Fruit fly (Drosophila melanogaster): ENCODE results near the gene CG16965.
"Not testable (repeated sequence)": the region's sequence is repeated elsewhere in the genome, so short reads cannot be mapped to it uniquely, and the experiment has no call there.

Gene CG16965

dm6 chr2L:11965610-11966594 is 15.5 kb upstream of the CG16965 start:
- no peak for TF ChIP-seq CTCF (optimal IDR thresholded peaks at IDR 0.05)
- no peak for TF ChIP-seq CG8478 (optimal IDR thresholded peaks at IDR 0.05)

dm6 chr2L:11968581-11969272 is 12.7 kb upstream of the CG16965 start:
- TF ChIP-seq CTCF (optimal IDR thresholded peaks at IDR 0.05): no peak
- no peak for TF ChIP-seq CG8478 (optimal IDR thresholded peaks at IDR 0.05)

dm6 chr2L:11969424-11969823 is 12.0 kb upstream of the CG16965 start:
- no peak for TF ChIP-seq CG8478 (optimal IDR thresholded peaks at IDR 0.05)
- TF ChIP-seq CTCF (optimal IDR thresholded peaks at IDR 0.05): no peak

dm6 chr2L:11970343-11970742 is 11.0 kb upstream of the CG16965 start:
- TF ChIP-seq CG8478 (optimal IDR thresholded peaks at IDR 0.05): no peak

- TF ChIP-seq CG8478 (optimal IDR thresholded peaks at IDR 0.05) (no peak), CTCF (optimal IDR thresholded peaks at IDR 0.05) (no peak)
Observed at dm6 chr2L:11970853-11971397, 10.5 kb upstream of the CG16965 start.

dm6 chr2L:11973145-11973738 is 8.1 kb upstream of the CG16965 start:
- TF ChIP-seq CTCF (optimal IDR thresholded peaks at IDR 0.05) (no peak), CG8478 (optimal IDR thresholded peaks at IDR 0.05) (no peak)

- TF ChIP-seq CTCF (optimal IDR thresholded peaks at IDR 0.05) (no peak), CG8478 (optimal IDR thresholded peaks at IDR 0.05) (no peak)
Observed at dm6 chr2L:11976955-11977354, 4.4 kb upstream of the CG16965 start.

dm6 chr2L:11977721-11978120 is 3.7 kb upstream of the CG16965 start:
- TF ChIP-seq CG8478 (optimal IDR thresholded peaks at IDR 0.05) (no peak), CTCF (optimal IDR thresholded peaks at IDR 0.05) (no peak)

- TF ChIP-seq CG8478 (optimal IDR thresholded peaks at IDR 0.05) (no peak), CTCF (optimal IDR thresholded peaks at IDR 0.05) (no peak)
Observed at dm6 chr2L:11980075-11980474, 1.3 kb upstream of the CG16965 start.

dm6 chr2L:11987945-11988344 is 6.6 kb downstream of the CG16965 start, which contains the start of the genes CG6686 and CG34163:
Gene CG6686, minus strand, starts transcription at chr2L:11988039.
Gene CG34163, plus strand, starts transcription at chr2L:11988270.
- TF ChIP-seq CG8478 (optimal IDR thresholded peaks at IDR 0.05) (no peak), CTCF (optimal IDR thresholded peaks at IDR 0.05) (no peak)

dm6 chr2L:11989210-11989609 is 7.8 kb downstream of the CG16965 start:
- TF ChIP-seq CG8478 (optimal IDR thresholded peaks at IDR 0.05): no peak
- no peak for TF ChIP-seq CTCF (optimal IDR thresholded peaks at IDR 0.05)

- TF ChIP-seq CG8478 (optimal IDR thresholded peaks at IDR 0.05) (no peak), CTCF (optimal IDR thresholded peaks at IDR 0.05) (no peak)
Observed at dm6 chr2L:11989729-11990128, 8.3 kb downstream of the CG16965 start, which contains the start of the genes zuc and dgt2. Gene zuc, minus strand, starts transcription at chr2L:11989882. Gene dgt2, plus strand, starts transcription at chr2L:11989936.

dm6 chr2L:11990458-11991065 is 9.2 kb downstream of the CG16965 start, which contains the start of gene escl:
Gene escl, plus strand, starts transcription at chr2L:11990927.
- TF ChIP-seq CTCF (optimal IDR thresholded peaks at IDR 0.05): no peak
- TF ChIP-seq CG8478 (optimal IDR thresholded peaks at IDR 0.05): no peak

- TF ChIP-seq CTCF, CG8478 (optimal IDR thresholded peaks at IDR 0.05): not testable (repeated sequence)
Observed at dm6 chr2L:11992602-11993001, 11.2 kb downstream of the CG16965 start, which contains the start of gene Ada1-2. Gene Ada1-2, plus strand, starts transcription at chr2L:11992902.

All from S2 (cell line).